Worm (Caenorhabditis elegans): Measurements from ENCODE around the gene F55B11.3.

The F55B11.3 gene

DNA sequence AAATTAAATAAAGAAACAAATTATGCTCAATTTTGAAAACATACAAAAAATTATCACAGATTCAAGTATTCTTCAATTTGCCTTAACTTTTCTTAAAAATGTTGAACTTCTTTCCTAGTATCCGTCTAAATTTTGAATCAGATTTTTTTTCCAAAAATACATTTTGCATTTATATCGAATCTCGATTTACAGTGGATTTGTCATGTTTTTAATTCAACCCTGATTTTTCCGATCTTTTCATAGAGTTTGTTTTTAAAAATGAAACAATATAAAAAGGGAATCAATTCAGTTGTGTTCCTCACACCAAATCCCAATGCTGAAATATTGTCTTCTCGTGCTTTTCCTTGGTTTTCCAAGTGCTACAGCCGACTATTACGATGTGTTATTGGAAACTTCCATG is at the start of gene F55B11.3:
Gene F55B11.3 (plus strand): TSS at position 301 of the 400 bp plus-strand sequence.
- TF ChIP-seq sdz-38 (tag; optimal IDR thresholded peaks at IDR 0.05) (no peak), ceh-91 (GFP tag; IDR thresholded peaks at IDR 0.05) (no peak), repo-1 (tag; optimal IDR thresholded peaks at IDR 0.05) (no peak), C06A6.2 (GFP tag; conservative IDR thresholded peaks at IDR 0.05) (no peak), Y53F4B.3 (GFP tag; IDR thresholded peaks at IDR 0.05) (no peak), nhr-90 (tag; optimal IDR thresholded peaks at IDR 0.05) (no peak), him-1 (tag; optimal IDR thresholded peaks at IDR 0.05) (no peak), aptf-2 (GFP tag; conservative IDR thresholded peaks at IDR 0.05) (no peak), T26A5.8 (tag; optimal IDR thresholded peaks at IDR 0.05) (no peak)

DNA sequence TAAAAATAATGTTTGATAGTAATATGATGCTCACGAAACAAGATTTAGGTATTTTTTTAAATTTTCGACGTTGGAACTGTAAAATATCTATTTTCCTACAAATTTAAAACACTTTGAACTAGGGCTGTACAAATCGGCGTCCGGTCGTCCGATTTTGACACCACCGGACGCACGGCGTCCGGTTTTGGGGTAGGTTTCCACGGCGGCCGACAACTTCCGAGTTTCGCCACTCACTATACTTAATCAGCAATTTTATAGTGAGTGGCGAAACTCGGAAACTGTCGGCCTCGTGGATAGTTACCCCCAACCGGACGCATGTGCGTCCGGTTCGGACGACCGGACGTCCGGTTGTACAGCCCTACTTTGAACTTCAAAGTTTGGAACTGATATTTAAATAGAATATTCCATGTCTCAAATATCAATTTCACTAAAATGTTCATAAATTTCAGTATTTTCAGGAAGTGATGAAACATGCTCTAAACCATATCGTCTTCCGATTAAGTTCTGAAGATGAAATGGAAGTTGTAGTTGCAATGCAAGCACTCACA is 47.2 kb upstream of the F55B11.3 start:
- no peak for TF ChIP-seq egl-44 (GFP tag; IDR thresholded peaks at IDR 0.05)
- no peak for TF ChIP-seq madf-3 (GFP tag; IDR thresholded peaks at IDR 0.05)
- no peak for TF ChIP-seq dox-1 (GFP tag; IDR thresholded peaks at IDR 0.05)
- peak; percentile 91 for TF ChIP-seq attf-6 (GFP tag; IDR thresholded peaks at IDR 0.05)
- no peak for TF ChIP-seq T26A5.8 (tag; optimal IDR thresholded peaks at IDR 0.05)
- no peak for TF ChIP-seq nfya-1 (tag; optimal IDR thresholded peaks at IDR 0.05; ENCODE audit: borderline replicate concordance, insufficient read depth)
- no peak for TF ChIP-seq ceh-79 (tag; optimal IDR thresholded peaks at IDR 0.05)
- peak; percentile 75 for TF ChIP-seq snpc-1.1 (tag; optimal IDR thresholded peaks at IDR 0.05; ENCODE audit: insufficient read depth)
- TF ChIP-seq snpc-4 (GFP tag; optimal IDR thresholded peaks at IDR 0.05) = peak; percentile 48
- peak; percentile 71 to 95 (median 85) for TF ChIP-seq snpc-4 (tag; optimal IDR thresholded peaks at IDR 0.05)
- TF ChIP-seq Y56A3A.18 (GFP tag; IDR thresholded peaks at IDR 0.05) = no peak
- no peak for TF ChIP-seq ceh-40 (GFP tag; IDR thresholded peaks at IDR 0.05)
- no peak for TF ChIP-seq F33H1.4 (GFP tag; IDR thresholded peaks at IDR 0.05)

DNA sequence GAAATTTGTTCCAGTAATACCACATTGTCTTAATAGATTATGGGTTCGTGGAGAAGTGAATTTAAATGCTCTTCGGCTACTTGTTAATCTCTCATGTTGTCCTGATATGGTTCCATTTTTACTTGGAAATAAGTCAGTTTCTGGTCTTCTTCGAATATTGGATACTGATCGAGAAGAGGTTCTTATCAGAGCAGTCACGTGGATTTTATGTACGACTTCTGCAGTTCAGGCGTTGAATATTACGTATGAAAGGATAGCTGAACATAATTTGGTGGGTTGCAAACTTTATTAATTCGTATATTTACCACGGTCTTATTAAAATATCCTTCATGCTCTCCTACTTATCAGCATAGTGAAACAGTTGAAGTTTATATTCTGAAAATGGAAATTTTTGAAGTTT is 46.6 kb upstream of the F55B11.3 start:
- TF ChIP-seq nhr-80 (tag; optimal IDR thresholded peaks at IDR 0.05) = no peak
- no peak for TF ChIP-seq chd-7 (tag; optimal IDR thresholded peaks at IDR 0.05)
- TF ChIP-seq nhr-90 (tag; optimal IDR thresholded peaks at IDR 0.05) = no peak
- TF ChIP-seq akir-1 (GFP tag; optimal IDR thresholded peaks at IDR 0.05) = no peak
- no peak for TF ChIP-seq Y53G8AR.9 (GFP tag; conservative IDR thresholded peaks at IDR 0.05)
- TF ChIP-seq him-1 (tag; optimal IDR thresholded peaks at IDR 0.05) = no peak
- no peak for TF ChIP-seq hlh-26 (GFP tag; conservative IDR thresholded peaks at IDR 0.05)
- TF ChIP-seq F39B2.1 (GFP tag; IDR thresholded peaks at IDR 0.05) = no peak
- no peak for TF ChIP-seq ztf-26 (tag; optimal IDR thresholded peaks at IDR 0.05)
- TF ChIP-seq somi-1 (GFP tag; optimal IDR thresholded peaks at IDR 0.05) = no peak
- TF ChIP-seq lin-40 (tag; optimal IDR thresholded peaks at IDR 0.05) = no peak
- no peak for TF ChIP-seq dpl-1 (GFP tag; optimal IDR thresholded peaks at IDR 0.05)
- TF ChIP-seq ceh-27 (GFP tag; optimal IDR thresholded peaks at IDR 0.05) = no peak
- no peak for TF ChIP-seq sptf-2 (GFP tag; optimal IDR thresholded peaks at IDR 0.05)
- TF ChIP-seq F52B5.7 (tag; optimal IDR thresholded peaks at IDR 0.05) = no peak
- no peak for TF ChIP-seq mxl-1 (tag; optimal IDR thresholded peaks at IDR 0.05)
- TF ChIP-seq snpc-1.1 (tag; optimal IDR thresholded peaks at IDR 0.05; ENCODE audit: insufficient read depth) = no peak

DNA sequence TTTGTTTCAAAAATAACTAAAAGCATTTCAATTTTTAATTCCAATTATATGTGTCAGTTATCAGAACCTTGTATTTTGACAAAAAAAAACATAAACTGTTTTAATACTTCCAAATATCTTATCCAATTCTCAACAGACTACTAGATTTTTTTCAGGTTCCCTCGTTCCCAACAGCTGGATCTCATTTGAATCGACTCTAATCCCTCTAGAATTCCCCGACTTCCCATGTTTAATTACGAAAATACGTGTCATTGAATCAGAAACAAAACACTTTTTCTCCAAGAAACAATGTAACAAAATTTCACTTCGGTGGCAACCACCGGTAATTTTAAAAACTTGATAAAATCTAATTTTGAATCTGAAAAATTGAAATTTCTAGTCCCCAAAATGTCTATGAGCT is 45.3 kb upstream of the F55B11.3 start:
- no peak for TF ChIP-seq egl-18 (GFP tag; IDR thresholded peaks at IDR 0.05)
- no peak for TF ChIP-seq nhr-27 (tag; optimal IDR thresholded peaks at IDR 0.05)

Data from whole organism, young adult.